Worm (Caenorhabditis elegans): ENCODE results near the gene K11H3.3.

ce11 chrIII:9871032-9871431 lies 19.4 kb downstream of the K11H3.3 start, which contains the start of gene ZK757.1:
- TF ChIP-seq him-1 (tag; optimal IDR thresholded peaks at IDR 0.05): no peak
- no peak for TF ChIP-seq dao-5 (tag; optimal IDR thresholded peaks at IDR 0.05)
- no peak for TF ChIP-seq W03F9.2 (tag; optimal IDR thresholded peaks at IDR 0.05)

Measured in whole organism, L4/young adult.